Fruit fly (Drosophila melanogaster) whole organism, prepupa: ENCODE data around the gene CG31274.

ENCODE experiments used
- CG15336 ChIP-seq: fragments of 200-800 bp; sonication (Bioruptor generic); IDR thresholded peaks from 2 replicates; pipeline ENCODE4 v1.3.6; 2022; ENCODE audit warnings: missing biosample characterization, missing genetic modification characterization
- CG1621 ChIP-seq: fragments of 200-800 bp; sonication (Bioruptor generic); optimal IDR thresholded peaks from 3 replicates; lab custom pipeline; 2018; ENCODE audit warnings: missing biosample characterization, mild to moderate bottlenecking, missing genetic modification characterization
- Sox102F ChIP-seq: fragments of 200-800 bp; sonication (Bioruptor generic); optimal IDR thresholded peaks from 2 replicates; lab custom pipeline; 2016; ENCODE audit warnings: missing biosample characterization, mild to moderate bottlenecking, missing genetic modification characterization
- salr ChIP-seq, 2 experiments: fragments of 200-800 bp; sonication (Bioruptor generic); optimal IDR thresholded peaks; 3 replicates each; lab custom pipeline; 2016 to 2018; ENCODE audit warnings: missing biosample characterization in 2 of 2, missing genetic modification characterization in 2 of 2, mild to moderate bottlenecking in 1 of 2
- svp ChIP-seq: fragments of 200-800 bp; sonication (Bioruptor generic); peaks from one replicate; lab custom pipeline; 2016; ENCODE audit warnings: missing biosample characterization, missing genetic modification characterization

dm6 chr3R:16944267-16944666 is 48.5 kb upstream of the CG31274 start:
- TF ChIP-seq CG1621 (no peak), Sox102F (no peak), CG15336 (GFP tag; lab: Robert Waterston, UW) (no peak), svp (GFP tag; lab: Kevin White, UChicago) (peak; percentile 59), salr (GFP tag; optimal IDR thresholded peaks at IDR 0.05; lab: Kevin White, UChicago) (no peak)
